Fruit fly (Drosophila melanogaster) whole organism, embryonic: ENCODE data around the gene mEFG1.

Source experiments
- Asciz ChIP-seq: fragments of 200-800 bp; sonication (Bioruptor generic); optimal IDR thresholded peaks from 2 replicates; lab custom pipeline; 2017; ENCODE audit warnings: missing biosample characterization, mild to moderate bottlenecking, missing genetic modification characterization, missing genetic modification reagents
- Atf6 ChIP-seq: fragments of 200-800 bp; sonication (Bioruptor generic); IDR thresholded peaks from 2 replicates; pipeline ENCODE4 v1.3.6; 2022; ENCODE audit warnings: missing biosample characterization, missing genetic modification characterization
- BEAF-32 ChIP-seq: fragments of 200-800 bp; sonication (Bioruptor generic); optimal IDR thresholded peaks from 3 replicates; lab custom pipeline; 2017; ENCODE audit warnings: missing biosample characterization, missing genetic modification characterization, mild to moderate bottlenecking, moderate library complexity, missing genetic modification reagents
- CG10267 ChIP-seq: fragments of 200-800 bp; sonication (Bioruptor generic); optimal IDR thresholded peaks from 2 replicates; lab custom pipeline; 2018; ENCODE audit warnings: missing biosample characterization, mild to moderate bottlenecking, missing genetic modification characterization, moderate library complexity
- CG10462 ChIP-seq: fragments of 200-800 bp; sonication (Bioruptor generic); optimal IDR thresholded peaks from 2 replicates; lab custom pipeline; 2016; ENCODE audit warnings: missing biosample characterization, missing genetic modification characterization
- CG10959 ChIP-seq: fragments of 200-800 bp; sonication (Bioruptor generic); IDR thresholded peaks from 2 replicates; pipeline ENCODE4 v1.3.6; 2022; ENCODE audit warnings: missing biosample characterization, missing genetic modification characterization
- CG10979 ChIP-seq: fragments of 200-800 bp; sonication (Bioruptor generic); optimal IDR thresholded peaks from 2 replicates; lab custom pipeline; 2018; ENCODE audit warnings: missing biosample characterization, mild to moderate bottlenecking, missing genetic modification characterization, moderate library complexity
- CG17328 ChIP-seq: fragments of 200-800 bp; sonication (Bioruptor generic); IDR thresholded peaks from 2 replicates; pipeline ENCODE4 v1.3.6; 2022; ENCODE audit warnings: missing biosample characterization, missing genetic modification characterization
- CG18011 ChIP-seq: fragments of 200-800 bp; sonication (Bioruptor generic); optimal IDR thresholded peaks from 2 replicates; lab custom pipeline; 2017; ENCODE audit warnings: missing biosample characterization, missing genetic modification characterization, mild to moderate bottlenecking, moderate library complexity, missing genotype
- CG18262 ChIP-seq: fragments of 200-800 bp; optimal IDR thresholded peaks from 3 replicates; lab custom pipeline; 2019; ENCODE audit warnings: missing biosample characterization, mild to moderate bottlenecking, missing genetic modification characterization, moderate library complexity
- CG2875 ChIP-seq: fragments of 200-800 bp; sonication (Bioruptor generic); optimal IDR thresholded peaks from 2 replicates; lab custom pipeline; 2017; ENCODE audit warnings: missing biosample characterization, mild to moderate bottlenecking, missing genetic modification characterization, missing genetic modification reagents
- CG31365 ChIP-seq: fragments of 200-800 bp; sonication (Bioruptor generic); optimal IDR thresholded peaks from 2 replicates; lab custom pipeline; 2018; ENCODE audit warnings: missing biosample characterization, mild to moderate bottlenecking, missing genetic modification characterization
- CG34376 ChIP-seq: fragments of 200-800 bp; sonication (Bioruptor generic); optimal IDR thresholded peaks from 2 replicates; lab custom pipeline; 2018; ENCODE audit warnings: missing biosample characterization, mild to moderate bottlenecking, missing genetic modification characterization
- CG4820 ChIP-seq: fragments of 200-800 bp; sonication (Bioruptor generic); optimal IDR thresholded peaks from 3 replicates; lab custom pipeline; 2016; ENCODE audit warnings: missing biosample characterization, missing genetic modification characterization
- CG6175 ChIP-seq: fragments of 200-800 bp; sonication (Bioruptor generic); IDR thresholded peaks from 3 replicates; pipeline ENCODE4 v1.3.6; 2022; ENCODE audit warnings: missing biosample characterization, missing genetic modification characterization
- CG6683 ChIP-seq: fragments of 200-800 bp; sonication (Bioruptor generic); optimal IDR thresholded peaks from 2 replicates; lab custom pipeline; 2017; ENCODE audit warnings: missing biosample characterization, mild to moderate bottlenecking, missing genetic modification characterization, missing genetic modification reagents
- CG7963 ChIP-seq: fragments of 200-800 bp; sonication (Bioruptor generic); IDR thresholded peaks from 3 replicates; pipeline ENCODE4 v1.3.6; 2022; ENCODE audit warnings: missing biosample characterization, missing genetic modification characterization; ENCODE audit not compliant: partially characterized antibody
- CTCF ChIP-seq: fragments of 200-800 bp; sonication (Bioruptor generic); optimal IDR thresholded peaks from 2 replicates; lab custom pipeline; 2017; ENCODE audit warnings: missing biosample characterization, mild to moderate bottlenecking, missing genetic modification characterization, moderate library complexity
- D19A ChIP-seq: fragments of 200-800 bp; optimal IDR thresholded peaks from 3 replicates; lab custom pipeline; 2019; ENCODE audit warnings: missing biosample characterization, mild to moderate bottlenecking, missing genetic modification characterization, moderate library complexity
- Dref ChIP-seq: fragments of 200-800 bp; sonication (Bioruptor generic); IDR thresholded peaks from 2 replicates; pipeline ENCODE4 v1.3.6; 2022; ENCODE audit warnings: missing biosample characterization, missing genetic modification characterization
- Eip74EF ChIP-seq, 2 experiments: fragments of 200-800 bp in 1 of 2; fragments of >200 bp in 1 of 2; sonication (Bioruptor generic) in 1 of 2; optimal IDR thresholded peaks; 2 replicates each; lab custom pipeline; 2017 to 2019; ENCODE audit warnings: missing biosample characterization in 2 of 2, missing genetic modification characterization in 2 of 2, mild to moderate bottlenecking in 1 of 2, moderate library complexity in 1 of 2
- Gsc ChIP-seq: fragments of 200-800 bp; sonication (Bioruptor generic); IDR thresholded peaks from 2 replicates; pipeline ENCODE4 v1.3.6; 2022; ENCODE audit warnings: missing biosample characterization, missing genetic modification characterization
- HLH3B ChIP-seq: fragments of 200-800 bp; sonication (Bioruptor generic); IDR thresholded peaks from 2 replicates; pipeline ENCODE4 v1.3.6; 2022; ENCODE audit warnings: missing biosample characterization, missing genetic modification characterization
- MTF-1 ChIP-seq: fragments of 200-800 bp; sonication (Bioruptor generic); optimal IDR thresholded peaks from 2 replicates; lab custom pipeline; 2018; ENCODE audit warnings: missing biosample characterization, mild to moderate bottlenecking, missing genetic modification characterization, borderline replicate concordance
- Nf-YA ChIP-seq: fragments of 200-800 bp; sonication (Bioruptor generic); IDR thresholded peaks from 2 replicates; pipeline ENCODE4 v1.3.6; 2022; ENCODE audit warnings: missing biosample characterization, missing genetic modification characterization
- Optix ChIP-seq: fragments of 200-800 bp; sonication (Bioruptor generic); IDR thresholded peaks from 3 replicates; pipeline ENCODE4 v1.3.6; 2022; ENCODE audit warnings: missing biosample characterization, missing genetic modification characterization
- Ptx1 ChIP-seq: fragments of 200-800 bp; sonication (Bioruptor generic); IDR thresholded peaks from 2 replicates; pipeline ENCODE4 v1.3.6; 2022; ENCODE audit warnings: missing biosample characterization, missing genetic modification characterization
- Scr ChIP-seq: fragments of 200-800 bp; sonication (Bioruptor generic); IDR thresholded peaks from 2 replicates; pipeline ENCODE4 v1.3.6; 2022; ENCODE audit warnings: missing biosample characterization, missing genetic modification characterization; ENCODE audit not compliant: partially characterized antibody
- Side ChIP-seq: fragments of 200-800 bp; sonication (Bioruptor generic); optimal IDR thresholded peaks from 2 replicates; lab custom pipeline; 2016; ENCODE audit warnings: missing biosample characterization, missing genetic modification characterization
- abd-A ChIP-seq: fragments of 200-800 bp; sonication (Bioruptor generic); optimal IDR thresholded peaks from 3 replicates; lab custom pipeline; 2019; ENCODE audit warnings: missing biosample characterization, mild to moderate bottlenecking, missing genetic modification characterization, moderate library complexity
- ara ChIP-seq: fragments of 200-800 bp; sonication (Bioruptor generic); IDR thresholded peaks from 2 replicates; pipeline ENCODE4 v1.3.6; 2022; ENCODE audit warnings: missing biosample characterization, missing genetic modification characterization
- bigmax ChIP-seq: fragments of 200-800 bp; sonication (Bioruptor generic); optimal IDR thresholded peaks from 2 replicates; lab custom pipeline; 2018; ENCODE audit warnings: missing biosample characterization, mild to moderate bottlenecking, missing genetic modification characterization
- bsh ChIP-seq, 2 experiments: fragments of 200-800 bp; sonication (Bioruptor generic); optimal IDR thresholded peaks; 2 replicates each; lab custom pipeline; 2017 to 2018; ENCODE audit warnings: mild to moderate bottlenecking in 2 of 2, missing biosample characterization in 2 of 2, missing genetic modification characterization in 2 of 2, moderate library complexity in 1 of 2
- chif ChIP-seq, 2 experiments: fragments of 200-800 bp; sonication (Bioruptor generic); optimal IDR thresholded peaks; 3 replicates each; lab custom pipeline; 2016; ENCODE audit warnings: missing biosample characterization in 2 of 2, missing genetic modification characterization in 2 of 2
- cwo ChIP-seq: fragments of 200-800 bp; sonication (Bioruptor generic); optimal IDR thresholded peaks from 3 replicates; lab custom pipeline; 2017; ENCODE audit warnings: missing biosample characterization, missing genetic modification characterization, mild to moderate bottlenecking, moderate library complexity, missing genetic modification reagents
- dmrt11E ChIP-seq: fragments of 200-800 bp; sonication (Bioruptor generic); optimal IDR thresholded peaks from 3 replicates; lab custom pipeline; 2018; ENCODE audit warnings: missing biosample characterization, mild to moderate bottlenecking, missing genetic modification characterization, moderate library complexity
- fd102C ChIP-seq: fragments of 200-800 bp; sonication (Bioruptor generic); optimal IDR thresholded peaks from 2 replicates; lab custom pipeline; 2018; ENCODE audit warnings: missing biosample characterization, mild to moderate bottlenecking, missing genetic modification characterization, moderate library complexity
- her ChIP-seq: fragments of 200-800 bp; sonication (Bioruptor generic); optimal IDR thresholded peaks from 2 replicates; lab custom pipeline; 2016; ENCODE audit warnings: missing biosample characterization, missing genetic modification characterization
- maf-S ChIP-seq: fragments of 200-800 bp; sonication (Bioruptor generic); optimal IDR thresholded peaks from 2 replicates; lab custom pipeline; 2016; ENCODE audit warnings: missing biosample characterization, missing genetic modification characterization
- nmo ChIP-seq: fragments of 200-800 bp; sonication (Bioruptor generic); optimal IDR thresholded peaks from 2 replicates; lab custom pipeline; 2018; ENCODE audit warnings: missing biosample characterization, mild to moderate bottlenecking, missing genetic modification characterization, moderate library complexity
- pfk ChIP-seq: fragments of 200-800 bp; sonication (Bioruptor generic); optimal IDR thresholded peaks from 2 replicates; lab custom pipeline; 2018; ENCODE audit warnings: missing biosample characterization, mild to moderate bottlenecking, missing genetic modification characterization, moderate library complexity
- phol ChIP-seq: fragments of 200-800 bp; sonication (Bioruptor generic); optimal IDR thresholded peaks from 3 replicates; lab custom pipeline; 2018; ENCODE audit warnings: missing biosample characterization, mild to moderate bottlenecking, missing genetic modification characterization, moderate library complexity
- prd ChIP-seq, 3 experiments: fragments of >200 bp in 2 of 3; fragments of 200-800 bp in 1 of 3; sonication (Bioruptor generic) in 1 of 3; optimal IDR thresholded peaks in 2 of 3; IDR thresholded peaks in 1 of 3; 2 replicates in 2 of 3; 3 replicates in 1 of 3; pipeline versions ENCODE4 v1.3.6 to Lab custom; 2017 to 2022; ENCODE audit warnings: missing biosample characterization in 1 of 3, missing genetic modification characterization in 1 of 3
- row ChIP-seq: fragments of 200-800 bp; sonication (Bioruptor generic); IDR thresholded peaks from 3 replicates; pipeline ENCODE4 v1.3.6; 2022; ENCODE audit warnings: missing biosample characterization, missing genetic modification characterization
- salm ChIP-seq: fragments of 200-800 bp; sonication (Bioruptor generic); optimal IDR thresholded peaks from 2 replicates; lab custom pipeline; 2018; ENCODE audit warnings: missing biosample characterization, mild to moderate bottlenecking, missing genetic modification characterization
- sens ChIP-seq: fragments of 200-800 bp; sonication (Bioruptor generic); peaks from one replicate; lab custom pipeline; 2016; ENCODE audit warnings: missing biosample characterization, missing genetic modification characterization
- sna ChIP-seq: fragments of 200-800 bp; sonication (Bioruptor generic); IDR thresholded peaks from 2 replicates; pipeline ENCODE4 v1.3.6; 2022; ENCODE audit warnings: missing biosample characterization, missing genetic modification characterization; ENCODE audit not compliant: partially characterized antibody
- sob ChIP-seq: fragments of 200-800 bp; sonication (Bioruptor generic); IDR thresholded peaks from 2 replicates; pipeline ENCODE4 v1.3.6; 2022; ENCODE audit warnings: missing biosample characterization, missing genetic modification characterization
- trh ChIP-seq: fragments of 200-800 bp; sonication (Bioruptor generic); optimal IDR thresholded peaks from 2 replicates; lab custom pipeline; 2016; ENCODE audit warnings: missing biosample characterization, missing genetic modification characterization
- vfl ChIP-seq: fragments of 200-800 bp; sonication (Bioruptor generic); optimal IDR thresholded peaks from 2 replicates; lab custom pipeline; 2016; ENCODE audit warnings: missing biosample characterization, missing genetic modification characterization

mEFG1 gene

DNA sequence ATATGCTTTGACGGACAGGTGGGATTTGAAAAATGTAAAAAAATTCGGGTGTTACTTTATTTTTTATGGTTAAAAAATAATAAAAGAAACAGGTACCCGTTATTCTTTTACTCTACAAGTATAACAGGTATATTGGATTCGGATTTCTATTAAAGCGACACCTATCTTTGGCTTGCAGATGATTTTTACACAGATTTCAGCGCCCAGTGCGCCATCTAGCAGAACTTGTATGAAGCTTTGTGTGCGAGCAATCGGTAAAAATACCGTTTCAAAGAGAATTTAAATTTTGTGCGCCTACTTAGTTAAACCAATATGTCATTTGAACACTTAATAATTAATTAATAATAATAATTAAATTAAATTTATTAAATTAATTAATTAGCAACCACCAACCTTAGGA lies 35.2 kb upstream of the mEFG1 start (continued):
- TF ChIP-seq CG34376 (no peak), phol (tag; lab: Kevin White, UChicago) (peak; percentile 46), CG18011 (GFP tag; lab: Kevin White, UChicago) (no peak), Nf-YA (GFP tag; lab: Robert Waterston, UW) (no peak), row (GFP tag; lab: Robert Waterston, UW) (0 out of 3 replicates have a peak, but pooled peaks have one; percentile 18), salm (tag; lab: Kevin White, UChicago) (no peak), abd-A (tag; lab: Kevin White, UChicago) (no peak), sob (GFP tag; lab: Robert Waterston, UW) (peak; percentile 50; the same call in 1 of the 2 replicates), Atf6 (GFP tag; lab: Robert Waterston, UW) (no peak; the same call in 1 of the 2 replicates), cwo (no peak), CG2875 (GFP tag; lab: Kevin White, UChicago) (peak; percentile 7), CG6175 (GFP tag; lab: Robert Waterston, UW) (no peak), CTCF (GFP tag; lab: Kevin White, UChicago) (peak; percentile 99), CG10267 (peak; percentile 44), BEAF-32 (GFP tag; lab: Kevin White, UChicago) (no peak), chif (GFP tag; optimal IDR thresholded peaks at IDR 0.05; lab: Kevin White, UChicago) (peak; percentile 36 to 71), CG10979 (no peak), her (GFP tag; lab: Kevin White, UChicago) (peak; percentile 44), pfk (GFP tag; lab: Kevin White, UChicago) (no peak), Gsc (GFP tag; lab: Robert Waterston, UW) (no peak), sna (GFP tag; lab: Robert Waterston, UW) (no peak), CG17328 (GFP tag; lab: Robert Waterston, UW) (peak; percentile 25; the same call in 1 of the 2 replicates), Dref (GFP tag; lab: Robert Waterston, UW) (no peak), bigmax (GFP tag; lab: Kevin White, UChicago) (no peak), CG6683 (GFP tag; lab: Kevin White, UChicago) (no peak), trh (no peak), fd102C (GFP tag; lab: Kevin White, UChicago) (no peak), CG18262 (tag; lab: Kevin White, UChicago) (peak; percentile 27), Asciz (GFP tag; lab: Kevin White, UChicago) (no peak), Eip74EF (GFP tag; optimal IDR thresholded peaks at IDR 0.05; lab: Kevin White, UChicago) (no peak), dmrt11E (tag; lab: Kevin White, UChicago) (peak; percentile 38), Side (GFP tag; lab: Kevin White, UChicago) (no peak), CG10462 (GFP tag; lab: Kevin White, UChicago) (no peak), maf-S (GFP tag; lab: Kevin White, UChicago) (peak; percentile 39), ara (GFP tag; lab: Robert Waterston, UW) (peak; percentile 35), CG10959 (GFP tag; lab: Robert Waterston, UW) (no peak), vfl (GFP tag; lab: Kevin White, UChicago) (no peak), MTF-1 (GFP tag; lab: Kevin White, UChicago) (no peak), Scr (no peak), CG7963 (no peak), prd (optimal IDR thresholded peaks at IDR 0.05; lab: Kevin White, UChicago) (no peak), prd (GFP tag; IDR thresholded peaks at IDR 0.05; lab: Robert Waterston, UW) (peak; percentile 34; the same call in 2 of the 3 replicates), CG4820 (GFP tag; lab: Kevin White, UChicago) (peak; percentile 35), sens (GFP tag; lab: Kevin White, UChicago) (peak; percentile 86), bsh (GFP tag; optimal IDR thresholded peaks at IDR 0.05; lab: Kevin White, UChicago) (peak in 1 of 2 experiments; percentile 41), nmo (GFP tag; lab: Kevin White, UChicago) (peak; percentile 48), Optix (GFP tag; lab: Robert Waterston, UW) (0 out of 3 replicates have a peak, but pooled peaks have one; percentile 30), CG31365 (tag; lab: Kevin White, UChicago) (no peak), HLH3B (GFP tag; lab: Robert Waterston, UW) (no peak), D19A (peak; percentile 39), Ptx1 (GFP tag; lab: Robert Waterston, UW) (peak; percentile 61; the same call in 1 of the 2 replicates)
